Worm (Caenorhabditis elegans): ENCODE measurements around the gene lgc-13.

ce11 chrX:12086297-12086696, 22.7 kb upstream of the lgc-13 start:
- no peak for TF ChIP-seq ets-4 (GFP tag; optimal IDR thresholded peaks at IDR 0.05)
- TF ChIP-seq athp-1 (tag; optimal IDR thresholded peaks at IDR 0.05) = no peak
- no peak for TF ChIP-seq him-1 (tag; optimal IDR thresholded peaks at IDR 0.05)
- TF ChIP-seq F57C9.4 (tag; optimal IDR thresholded peaks at IDR 0.05) = no peak
- no peak for TF ChIP-seq F33H1.4 (GFP tag; IDR thresholded peaks at IDR 0.05)
- TF ChIP-seq attf-3 (GFP tag; conservative IDR thresholded peaks at IDR 0.05) = no peak
- no peak for TF ChIP-seq ztf-22 (GFP tag; optimal IDR thresholded peaks at IDR 0.05)
- TF ChIP-seq sptf-2 (GFP tag; optimal IDR thresholded peaks at IDR 0.05) = no peak
- TF ChIP-seq Y67H2A.10 (GFP tag; conservative IDR thresholded peaks at IDR 0.05) = no peak

Data from whole organism, young adult.